Fruit fly (Drosophila melanogaster) whole organism: ENCODE measurements around the gene CG42655.

Source experiments
- CG8478 ChIP-seq: fragments of >200 bp; optimal IDR thresholded peaks from 2 replicates; lab custom pipeline; 2018; ENCODE audit warnings: inconsistent platforms
- Dll ChIP-seq: fragments of >200 bp; optimal IDR thresholded peaks from 2 replicates; lab custom pipeline; 2017
- EcR ChIP-seq, 2 experiments: fragments of >200 bp; optimal IDR thresholded peaks; 2 replicates each; lab custom pipeline; 2017; ENCODE audit warnings: missing biosample characterization in 2 of 2, missing genetic modification characterization in 2 of 2, missing genetic modification reagents in 2 of 2
- pan ChIP-seq: fragments of >200 bp; optimal IDR thresholded peaks from 2 replicates; lab custom pipeline; 2017
- psq ChIP-seq: fragments of >200 bp; optimal IDR thresholded peaks from 2 replicates; lab custom pipeline; 2017
- usp ChIP-seq: fragments of >200 bp; optimal IDR thresholded peaks from 2 replicates; lab custom pipeline; 2017; ENCODE audit warnings: missing biosample characterization, missing genetic modification characterization, mixed read lengths

DNA sequence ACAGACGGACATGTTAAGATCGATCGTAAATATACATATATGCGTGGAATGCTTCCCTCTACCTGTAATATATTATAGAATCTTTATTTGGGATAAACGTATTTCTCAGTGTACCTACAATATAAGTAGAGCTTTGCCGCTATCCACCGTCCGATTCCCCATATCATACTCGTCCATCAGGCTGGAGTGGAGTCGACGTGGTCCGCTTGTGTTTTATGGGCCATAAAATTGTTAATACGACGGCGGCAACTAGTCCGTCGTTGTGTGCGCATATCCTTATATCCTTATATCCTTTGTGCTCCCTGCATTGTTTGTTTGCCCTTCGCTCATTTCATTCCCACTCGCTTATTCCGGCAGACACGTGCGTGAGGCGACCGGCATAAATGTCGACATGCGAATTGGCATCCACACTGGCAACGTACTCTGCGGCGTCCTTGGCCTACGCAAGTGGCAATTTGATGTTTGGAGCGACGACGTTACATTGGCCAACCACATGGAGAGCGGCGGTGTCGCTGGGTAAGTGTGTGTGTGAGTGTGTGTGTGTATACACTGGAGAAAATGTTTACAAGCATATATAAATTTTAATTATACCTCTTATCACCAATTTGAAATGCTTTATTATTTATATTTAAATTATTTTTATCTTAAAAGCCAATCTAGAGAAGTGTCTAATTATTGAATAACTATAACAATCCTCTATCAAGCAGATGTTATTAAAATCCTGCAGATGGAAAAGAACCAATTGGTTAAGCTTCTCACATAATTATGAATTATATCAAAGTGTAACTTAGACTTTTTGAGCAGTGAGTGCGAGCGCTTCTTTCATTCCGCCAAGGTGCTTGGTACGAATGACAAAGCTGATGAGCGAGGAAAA lies 15.4 kb upstream of the CG42655 start:
- TF ChIP-seq CG8478 (lab: Kevin White, UChicago), result no peak
- no peak for TF ChIP-seq psq (lab: Kevin White, UChicago)
- no peak for TF ChIP-seq EcR (GFP tag; optimal IDR thresholded peaks at IDR 0.05; lab: Kevin White, UChicago)
- TF ChIP-seq Dll (lab: Kevin White, UChicago), result no peak
- TF ChIP-seq usp (GFP tag; lab: Kevin White, UChicago), result no peak
- TF ChIP-seq pan, result no peak
